Fruit fly (Drosophila melanogaster): ENCODE measurements around the gene sty.

The sty gene

DNA sequence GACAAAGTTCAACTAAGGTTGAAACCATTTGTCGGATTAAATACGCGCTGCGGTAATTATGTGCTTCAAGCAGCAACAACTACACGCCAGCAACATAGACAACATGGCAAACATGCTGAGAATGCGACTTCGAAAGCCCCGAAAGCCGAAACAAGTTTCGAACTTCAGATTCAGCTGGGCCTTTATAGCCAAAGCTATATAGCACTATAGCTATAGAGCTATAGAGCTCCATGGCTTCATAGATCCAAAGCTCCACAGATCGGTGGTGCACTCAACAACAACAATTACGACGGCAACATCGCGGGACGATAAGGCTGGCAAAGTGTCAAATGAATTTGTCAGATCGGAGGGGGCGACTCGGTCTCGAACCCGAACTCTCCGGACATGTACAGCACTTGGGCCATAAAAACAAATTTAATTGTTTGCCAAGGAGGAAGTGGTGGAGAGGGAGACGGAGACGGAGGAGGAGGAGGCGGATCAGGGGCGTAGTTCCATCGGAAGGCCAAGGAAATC lies 27.4 kb downstream of the sty start:
- TF ChIP-seq CG6175 (GFP tag; IDR thresholded peaks at IDR 0.05) (0 out of 3 replicates have a peak, but pooled peaks have one; percentile 4), Gug (GFP tag; IDR thresholded peaks at IDR 0.05) (no peak), cg (GFP tag; optimal IDR thresholded peaks at IDR 0.05) (no peak), CG7357 (GFP tag; IDR thresholded peaks at IDR 0.05) (no peak), cwo (GFP tag; optimal IDR thresholded peaks at IDR 0.05) (peak; percentile 33), ab (GFP tag; optimal IDR thresholded peaks at IDR 0.05) (no peak), CG13894 (tag; optimal IDR thresholded peaks at IDR 0.05) (peak; percentile 97), sd (tag; optimal IDR thresholded peaks at IDR 0.05) (peak; percentile 61), CG11504 (tag; optimal IDR thresholded peaks at IDR 0.05) (peak; percentile 24), Hey (tag; optimal IDR thresholded peaks at IDR 0.05) (no peak), Abd-B (GFP tag; optimal IDR thresholded peaks at IDR 0.05) (peak; percentile 26), crol (GFP tag; IDR thresholded peaks at IDR 0.05) (peak; percentile 52; the same call in 1 of the 2 replicates), kni (GFP tag; optimal IDR thresholded peaks at IDR 0.05) (peak; percentile 36), Hr78 (GFP tag; optimal IDR thresholded peaks at IDR 0.05) (peak in 1 of 2 experiments; percentile 65), CG4328 (GFP tag; optimal IDR thresholded peaks at IDR 0.05) (no peak), CG4360 (GFP tag; IDR thresholded peaks at IDR 0.05) (peak; percentile 60; the same call in 1 of the 2 replicates), CG8359 (GFP tag; optimal IDR thresholded peaks at IDR 0.05; ENCODE audit: borderline replicate concordance) (no peak)

DNA sequence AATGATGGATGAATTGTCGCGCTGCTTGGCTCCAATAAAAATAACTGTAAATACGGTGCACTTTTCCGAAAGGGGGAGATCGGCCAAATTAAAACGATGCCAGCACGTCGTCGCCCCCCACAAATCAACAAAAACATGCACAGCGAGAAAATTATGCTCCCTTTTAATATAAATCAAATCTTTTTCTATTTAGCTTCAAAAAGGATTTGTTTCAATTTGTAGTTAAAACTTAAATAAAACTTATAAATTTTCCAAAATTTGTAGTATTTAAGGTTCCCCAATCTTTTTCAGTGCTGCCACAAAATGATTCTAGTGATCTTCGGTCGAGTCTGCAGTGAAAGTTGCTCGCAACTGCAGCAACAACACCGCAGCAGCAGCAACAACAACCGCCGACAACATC lies 28.7 kb downstream of the sty start:
- TF ChIP-seq Abd-B (GFP tag; optimal IDR thresholded peaks at IDR 0.05) (peak; percentile 81), esg (GFP tag; conservative IDR thresholded peaks at IDR 0.05) (peak; percentile 63), org-1 (GFP tag; optimal IDR thresholded peaks at IDR 0.05) (peak; percentile 44), scrt (GFP tag; optimal IDR thresholded peaks at IDR 0.05) (peak; percentile 62), run (tag; optimal IDR thresholded peaks at IDR 0.05) (peak; percentile 69), onecut (GFP tag; IDR thresholded peaks at IDR 0.05) (peak; percentile 83), CG6175 (GFP tag; IDR thresholded peaks at IDR 0.05) (no peak), HmgZ (tag; optimal IDR thresholded peaks at IDR 0.05) (peak; percentile 60), CG11085 (GFP tag; IDR thresholded peaks at IDR 0.05) (peak; percentile 42; the same call in 1 of the 2 replicates), sug (tag; optimal IDR thresholded peaks at IDR 0.05) (peak; percentile 50), pita (GFP tag; optimal IDR thresholded peaks at IDR 0.05) (no peak), pum (GFP tag; optimal IDR thresholded peaks at IDR 0.05) (peak; percentile 79), Fer2 (tag; optimal IDR thresholded peaks at IDR 0.05) (peak; percentile 28), Taf1 (GFP tag; IDR thresholded peaks at IDR 0.05) (no peak), caup (GFP tag; optimal IDR thresholded peaks at IDR 0.05; ENCODE audit: severe bottlenecking) (peak; percentile 22), CG12071 (GFP tag; optimal IDR thresholded peaks at IDR 0.05) (peak; percentile 29), CG1024 (GFP tag; IDR thresholded peaks at IDR 0.05) (peak; percentile 81), CG18599 (GFP tag; optimal IDR thresholded peaks at IDR 0.05) (peak; percentile 65), CG13296 (GFP tag; optimal IDR thresholded peaks at IDR 0.05) (peak; percentile 3), CG17361 (GFP tag; IDR thresholded peaks at IDR 0.05) (peak; percentile 89), D19A (tag; optimal IDR thresholded peaks at IDR 0.05) (peak; percentile 90), Stat92E (GFP tag; optimal IDR thresholded peaks at IDR 0.05) (peak in 1 of 3 experiments; percentile 97), CG4404 (GFP tag; IDR thresholded peaks at IDR 0.05) (peak; percentile 79), lola (GFP tag; optimal IDR thresholded peaks at IDR 0.05) (peak in 1 of 3 experiments; percentile 97), Dip3 (GFP tag; optimal IDR thresholded peaks at IDR 0.05) (no peak), mld (GFP tag; IDR thresholded peaks at IDR 0.05; ENCODE audit: partially characterized antibody) (no peak), tio (GFP tag; optimal IDR thresholded peaks at IDR 0.05) (peak; percentile 73), CG4854 (GFP tag; optimal IDR thresholded peaks at IDR 0.05) (peak; percentile 76), HHEX (GFP tag; optimal IDR thresholded peaks at IDR 0.05) (peak; percentile 78), grau (tag; optimal IDR thresholded peaks at IDR 0.05) (peak; percentile 87), Tbp (GFP tag; optimal IDR thresholded peaks at IDR 0.05) (no peak), CG10209 (GFP tag; optimal IDR thresholded peaks at IDR 0.05) (peak; percentile 87), CG3847 (GFP tag; IDR thresholded peaks at IDR 0.05) (0 out of 2 replicates have a peak, but pooled peaks have one; percentile 29)
